Fruit fly (Drosophila melanogaster): ENCODE results near the gene Snoo.

Gene Snoo

dm6 chr2L:7871821-7872524, 112.0 kb downstream of the Snoo start (continued):
- no peak for TF ChIP-seq Hr39 (optimal IDR thresholded peaks at IDR 0.05)
- TF ChIP-seq CG13296 (GFP tag; optimal IDR thresholded peaks at IDR 0.05) = peak; percentile 34
- TF ChIP-seq CG16863 (GFP tag; optimal IDR thresholded peaks at IDR 0.05) = no peak
- no peak for TF ChIP-seq Trl (optimal IDR thresholded peaks at IDR 0.05)
- no peak for TF ChIP-seq Trl (GFP tag; optimal IDR thresholded peaks at IDR 0.05)
- TF ChIP-seq Bdp1 (GFP tag; optimal IDR thresholded peaks at IDR 0.05) = no peak
- no peak for TF ChIP-seq CkIIα-i1 (GFP tag; IDR thresholded peaks at IDR 0.05)
- peak; percentile 54 for TF ChIP-seq CG18619 (GFP tag; optimal IDR thresholded peaks at IDR 0.05)
- TF ChIP-seq CG34376 (GFP tag; optimal IDR thresholded peaks at IDR 0.05) = no peak
- TF ChIP-seq CG9437 (GFP tag; optimal IDR thresholded peaks at IDR 0.05) = peak; percentile 4
- no peak for TF ChIP-seq Max (GFP tag; optimal IDR thresholded peaks at IDR 0.05)
- TF ChIP-seq emc (GFP tag; optimal IDR thresholded peaks at IDR 0.05) = no peak
- TF ChIP-seq H2.0 (GFP tag; IDR thresholded peaks at IDR 0.05) = peak; percentile 17; the same call in 1 of the 2 replicates
- peak; percentile 66 for TF ChIP-seq Hand (GFP tag; optimal IDR thresholded peaks at IDR 0.05)
- no peak for TF ChIP-seq Chrac-16 (GFP tag; optimal IDR thresholded peaks at IDR 0.05)
- TF ChIP-seq CG15011 (GFP tag; optimal IDR thresholded peaks at IDR 0.05) = peak; percentile 39
- TF ChIP-seq CG12299 (tag; optimal IDR thresholded peaks at IDR 0.05) = no peak
- TF ChIP-seq peb (GFP tag; IDR thresholded peaks at IDR 0.05) = no peak
- TF ChIP-seq CG32772 (GFP tag; IDR thresholded peaks at IDR 0.05) = no peak
- peak; percentile 34 for TF ChIP-seq CG13624 (GFP tag; optimal IDR thresholded peaks at IDR 0.05)
- no peak for TF ChIP-seq CG2875 (GFP tag; optimal IDR thresholded peaks at IDR 0.05)
- TF ChIP-seq Dref (GFP tag; IDR thresholded peaks at IDR 0.05) = no peak
- TF ChIP-seq lmd (GFP tag; IDR thresholded peaks at IDR 0.05) = peak; percentile 47; the same call in 1 of the 2 replicates
- TF ChIP-seq CG14860 (GFP tag; IDR thresholded peaks at IDR 0.05; ENCODE audit: partially characterized antibody) = no peak
- TF ChIP-seq CG11696 (GFP tag; IDR thresholded peaks at IDR 0.05) = no peak
- TF ChIP-seq chinmo (GFP tag; IDR thresholded peaks at IDR 0.05; ENCODE audit: partially characterized antibody) = 0 out of 4 replicates have a peak, but pooled peaks have one; percentile 34
- no peak for TF ChIP-seq zen (tag; optimal IDR thresholded peaks at IDR 0.05)
- peak; percentile 63 for TF ChIP-seq slbo (GFP tag; IDR thresholded peaks at IDR 0.05)
- no peak for TF ChIP-seq Six4 (GFP tag; optimal IDR thresholded peaks at IDR 0.05)
- TF ChIP-seq CG18476 (GFP tag; optimal IDR thresholded peaks at IDR 0.05) = no peak
- TF ChIP-seq Awh (GFP tag; IDR thresholded peaks at IDR 0.05) = no peak
- no peak for TF ChIP-seq pnt (GFP tag; optimal IDR thresholded peaks at IDR 0.05)
- peak; percentile 59 for TF ChIP-seq row (GFP tag; IDR thresholded peaks at IDR 0.05)
- TF ChIP-seq oc (tag; optimal IDR thresholded peaks at IDR 0.05) = no peak
- TF ChIP-seq Med (GFP tag) = peak; percentile 32
- TF ChIP-seq kni (GFP tag; optimal IDR thresholded peaks at IDR 0.05) = peak; percentile 73
- no peak for TF ChIP-seq gcm2 (GFP tag; optimal IDR thresholded peaks at IDR 0.05)
- no peak for TF ChIP-seq Gsc (GFP tag; IDR thresholded peaks at IDR 0.05)
- peak; percentile 69 for TF ChIP-seq Fer1 (GFP tag; optimal IDR thresholded peaks at IDR 0.05)
- no peak for TF ChIP-seq wdn (GFP tag; IDR thresholded peaks at IDR 0.05)
- peak; percentile 60 for TF ChIP-seq CG30403 (GFP tag; optimal IDR thresholded peaks at IDR 0.05)
- TF ChIP-seq Usf (GFP tag; optimal IDR thresholded peaks at IDR 0.05) = peak; percentile 8
- TF ChIP-seq crp (GFP tag; optimal IDR thresholded peaks at IDR 0.05) = no peak
- TF ChIP-seq insv (GFP tag; optimal IDR thresholded peaks at IDR 0.05) = no peak
- TF ChIP-seq Abd-B (GFP tag; optimal IDR thresholded peaks at IDR 0.05) = peak; percentile 39
- peak; percentile 71 for TF ChIP-seq CoRest (tag; optimal IDR thresholded peaks at IDR 0.05)
- TF ChIP-seq Aef1 (GFP tag; IDR thresholded peaks at IDR 0.05) = no peak
- no peak for TF ChIP-seq CG33557 (GFP tag; optimal IDR thresholded peaks at IDR 0.05)
- TF ChIP-seq ro (GFP tag; IDR thresholded peaks at IDR 0.05) = no peak
- TF ChIP-seq Hsf (GFP tag; optimal IDR thresholded peaks at IDR 0.05) = peak; percentile 25
- TF ChIP-seq CG10267 (tag; optimal IDR thresholded peaks at IDR 0.05) = no peak

All from whole organism, embryonic.